Worm (Caenorhabditis elegans): ENCODE data around the gene Y14H12B.2.

DNA sequence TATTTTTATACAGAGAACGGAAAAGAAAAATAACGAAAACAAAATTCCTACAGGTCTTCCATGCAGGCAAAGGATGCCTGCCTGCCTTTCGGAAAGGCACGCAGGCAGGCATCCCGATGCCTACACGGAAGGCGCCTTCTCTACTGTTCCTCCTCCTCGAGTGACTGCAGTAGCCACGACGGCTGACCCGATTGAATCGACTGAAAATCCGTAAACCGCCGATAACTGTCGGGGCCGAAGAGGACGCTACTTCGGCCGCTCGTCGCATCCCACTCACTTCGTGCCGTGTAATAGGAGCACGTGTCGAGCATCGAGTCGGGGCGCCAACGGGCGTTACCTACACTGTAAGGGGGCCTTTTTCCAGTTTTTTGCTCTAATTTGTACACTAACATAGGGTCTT lies 12.9 kb downstream of the Y14H12B.2 start:
- TF ChIP-seq ztf-11 (tag; optimal IDR thresholded peaks at IDR 0.05), result no peak
- TF ChIP-seq elt-3 (tag; optimal IDR thresholded peaks at IDR 0.05), result no peak
- no peak for TF ChIP-seq unc-62 (GFP tag; optimal IDR thresholded peaks at IDR 0.05)
- TF ChIP-seq nhr-28 (tag; optimal IDR thresholded peaks at IDR 0.05), result no peak
- no peak for TF ChIP-seq zip-8 (tag; optimal IDR thresholded peaks at IDR 0.05)
- TF ChIP-seq sptf-1 (tag; optimal IDR thresholded peaks at IDR 0.05), result no peak
- no peak for TF ChIP-seq nhr-237 (tag; optimal IDR thresholded peaks at IDR 0.05)
- no peak for TF ChIP-seq ceh-43 (GFP tag; optimal IDR thresholded peaks at IDR 0.05)
- no peak for TF ChIP-seq snpc-4 (tag; optimal IDR thresholded peaks at IDR 0.05)
- no peak for TF ChIP-seq pha-4 (tag; optimal IDR thresholded peaks at IDR 0.05)

All from whole organism, mixed stage, embryonic.